Fruit fly (Drosophila melanogaster): ENCODE data around the gene CG14275.

CG14275 gene

DNA sequence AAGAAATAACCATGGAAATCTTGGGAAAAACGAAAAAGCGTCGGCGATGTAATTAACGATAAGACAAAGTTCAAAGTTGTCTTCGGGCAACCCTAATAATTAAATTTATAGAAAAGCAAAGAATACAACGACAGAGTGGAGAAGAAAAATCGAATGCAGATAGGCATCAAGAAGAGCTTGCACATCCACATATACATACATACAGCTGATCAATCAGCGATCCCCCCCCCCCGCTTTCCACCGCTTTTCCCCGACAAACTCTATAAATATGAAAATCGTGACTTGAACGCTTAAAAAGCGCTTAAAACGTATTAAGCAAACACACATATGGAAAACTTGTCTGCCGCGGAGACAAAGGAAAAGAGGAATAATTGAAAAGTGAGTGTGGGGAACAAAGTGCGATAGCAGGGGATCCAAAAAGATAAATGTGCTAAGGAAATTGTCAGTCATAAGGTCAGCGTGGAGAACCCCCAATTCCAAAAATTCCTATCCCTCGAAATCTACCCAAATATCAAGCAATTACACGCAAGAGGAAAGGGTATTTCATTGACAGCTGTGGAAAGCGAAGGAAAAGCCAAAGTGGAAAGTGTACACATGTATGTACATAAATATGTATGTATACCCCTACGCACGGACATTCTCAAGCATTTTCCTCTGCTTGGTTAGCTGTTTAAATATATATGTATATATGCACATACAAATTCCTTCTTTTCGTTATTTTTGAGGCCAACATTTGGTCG, 37.7 kb upstream of the CG14275 start (continued):
- TF ChIP-seq CG2199 (GFP tag; IDR thresholded peaks at IDR 0.05): peak; percentile 30; the same call in 1 of the 3 replicates
- TF ChIP-seq CG18476 (GFP tag; optimal IDR thresholded peaks at IDR 0.05): no peak
- no peak for TF ChIP-seq pzg (GFP tag; optimal IDR thresholded peaks at IDR 0.05)
- no peak for TF ChIP-seq Jarid2 (GFP tag; optimal IDR thresholded peaks at IDR 0.05)
- 0 out of 4 replicates have a peak, but pooled peaks have one; percentile 18 for TF ChIP-seq Dll (GFP tag; IDR thresholded peaks at IDR 0.05; ENCODE audit: partially characterized antibody)
- 0 out of 3 replicates have a peak, but pooled peaks have one; percentile 37 for TF ChIP-seq ci (GFP tag; IDR thresholded peaks at IDR 0.05)
- TF ChIP-seq zfh1 (GFP tag; IDR thresholded peaks at IDR 0.05): no peak
- TF ChIP-seq H15 (GFP tag; IDR thresholded peaks at IDR 0.05): no peak
- no peak for TF ChIP-seq ind (GFP tag; optimal IDR thresholded peaks at IDR 0.05)
- TF ChIP-seq CG2875 (GFP tag; optimal IDR thresholded peaks at IDR 0.05): no peak
- no peak for TF ChIP-seq Fer2 (tag; optimal IDR thresholded peaks at IDR 0.05)
- TF ChIP-seq vvl (GFP tag; IDR thresholded peaks at IDR 0.05): peak; percentile 46; the same call in 1 of the 2 replicates
- no peak for TF ChIP-seq NK7.1 (GFP tag; optimal IDR thresholded peaks at IDR 0.05)
- no peak for TF ChIP-seq jing (GFP tag; optimal IDR thresholded peaks at IDR 0.05)
- no peak for TF ChIP-seq prd (optimal IDR thresholded peaks at IDR 0.05)
- TF ChIP-seq prd (GFP tag; IDR thresholded peaks at IDR 0.05): no peak
- peak; percentile 3 for TF ChIP-seq CG2712 (tag; optimal IDR thresholded peaks at IDR 0.05)

DNA sequence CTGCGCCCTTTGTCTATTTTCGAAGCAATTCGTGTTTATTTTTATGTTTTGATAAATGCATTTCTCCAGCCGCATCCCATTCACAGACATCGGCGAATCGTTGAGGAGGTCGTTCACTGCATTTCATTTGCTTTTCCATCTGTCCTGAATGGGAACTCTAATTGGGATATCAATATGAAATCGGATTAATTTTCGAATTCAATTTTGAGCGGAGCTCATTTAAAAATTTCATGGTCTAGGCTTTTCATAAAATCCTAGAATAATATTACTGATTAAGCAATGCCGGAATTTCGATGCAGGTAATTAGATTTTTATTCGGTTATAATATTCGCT, 37.2 kb upstream of the CG14275 start:
- TF ChIP-seq twi (tag; optimal IDR thresholded peaks at IDR 0.05) (peak; percentile 5), insv (GFP tag; optimal IDR thresholded peaks at IDR 0.05) (peak in 1 of 2 experiments; percentile 89), sisA (GFP tag; IDR thresholded peaks at IDR 0.05) (no peak), CG1529 (GFP tag; optimal IDR thresholded peaks at IDR 0.05) (peak; percentile 48), p53 (GFP tag; optimal IDR thresholded peaks at IDR 0.05) (no peak), Dfd (GFP tag; optimal IDR thresholded peaks at IDR 0.05) (no peak), sens (GFP tag) (peak; percentile 70)

DNA sequence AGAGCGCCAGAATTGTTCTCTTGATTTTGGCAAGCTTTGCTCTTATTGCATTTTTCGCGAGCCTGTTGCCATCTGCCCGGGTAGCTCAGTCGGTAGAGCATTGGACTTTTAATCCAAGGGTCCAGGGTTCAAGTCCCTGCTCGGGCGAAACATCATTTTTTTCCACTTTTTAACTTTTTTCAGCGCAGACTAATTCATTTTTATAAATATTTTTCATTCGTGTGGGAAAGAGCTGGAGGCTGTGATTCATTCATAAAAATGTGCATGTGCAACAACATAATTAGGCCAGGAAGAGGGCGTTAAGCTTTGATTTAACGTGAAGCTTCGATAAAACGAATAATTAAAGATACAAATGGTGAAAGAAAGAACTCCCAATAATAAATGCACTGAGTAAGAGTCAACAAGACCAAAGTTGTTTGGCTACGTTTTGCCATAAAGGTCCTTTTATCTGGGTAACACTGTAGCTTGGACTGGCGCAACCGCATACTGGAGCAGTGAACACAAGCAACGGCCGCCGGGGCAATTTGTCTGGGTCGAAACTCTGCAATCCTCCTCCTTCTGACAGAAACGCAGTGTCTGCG, 36.5 kb upstream of the CG14275 start:
- peak; percentile 41; the same call in 1 of the 2 replicates for TF ChIP-seq CG6689 (GFP tag; IDR thresholded peaks at IDR 0.05)
- TF ChIP-seq CG14860 (GFP tag; IDR thresholded peaks at IDR 0.05; ENCODE audit: partially characterized antibody): no peak
- peak; percentile 44 for TF ChIP-seq tin (GFP tag; optimal IDR thresholded peaks at IDR 0.05)
- no peak for TF ChIP-seq CG16863 (GFP tag; optimal IDR thresholded peaks at IDR 0.05)
- TF ChIP-seq ken (GFP tag; IDR thresholded peaks at IDR 0.05): no peak
- TF ChIP-seq CG3726 (GFP tag; IDR thresholded peaks at IDR 0.05): no peak
- TF ChIP-seq Dek (tag; optimal IDR thresholded peaks at IDR 0.05): no peak
- peak; percentile 8 for TF ChIP-seq PHDP (tag; optimal IDR thresholded peaks at IDR 0.05)
- peak; percentile 26 for TF ChIP-seq CG18262 (tag; optimal IDR thresholded peaks at IDR 0.05)
- peak; percentile 17 for TF ChIP-seq ewg (GFP tag; optimal IDR thresholded peaks at IDR 0.05)
- no peak for TF ChIP-seq CG3163 (GFP tag; optimal IDR thresholded peaks at IDR 0.05)
- no peak for TF ChIP-seq D (optimal IDR thresholded peaks at IDR 0.05)
- peak; percentile 5 for TF ChIP-seq D (GFP tag; optimal IDR thresholded peaks at IDR 0.05)
- TF ChIP-seq dysf (GFP tag; IDR thresholded peaks at IDR 0.05): 0 out of 3 replicates have a peak, but pooled peaks have one; percentile 45
- TF ChIP-seq az2 (GFP tag; optimal IDR thresholded peaks at IDR 0.05): peak; percentile 1
- peak; percentile 36 for TF ChIP-seq CG2678 (tag; optimal IDR thresholded peaks at IDR 0.05)
- TF ChIP-seq odd (GFP tag; optimal IDR thresholded peaks at IDR 0.05): no peak
- 0 out of 2 replicates have a peak, but pooled peaks have one; percentile 28 for TF ChIP-seq ranshi (GFP tag; IDR thresholded peaks at IDR 0.05)
- peak; percentile 30; the same call in 1 of the 2 replicates for TF ChIP-seq vvl (GFP tag; IDR thresholded peaks at IDR 0.05)
- TF ChIP-seq CG31441 (GFP tag; IDR thresholded peaks at IDR 0.05): 0 out of 2 replicates have a peak, but pooled peaks have one; percentile 32
- TF ChIP-seq Rfx (GFP tag; IDR thresholded peaks at IDR 0.05): peak; percentile 24; the same call in 1 of the 2 replicates
- TF ChIP-seq CG8290 (GFP tag; optimal IDR thresholded peaks at IDR 0.05): no peak
- no peak for TF ChIP-seq CG8290 (tag; optimal IDR thresholded peaks at IDR 0.05)
- peak; percentile 37 for TF ChIP-seq CG2712 (tag; optimal IDR thresholded peaks at IDR 0.05)
- TF ChIP-seq exex (tag; optimal IDR thresholded peaks at IDR 0.05): no peak
- peak; percentile 0 for TF ChIP-seq CG8924 (tag; optimal IDR thresholded peaks at IDR 0.05)

Measured in whole organism, embryonic.